Fruit fly (Drosophila melanogaster) whole organism, embryonic: ENCODE measurements around the gene CG9961.

Source experiments
- Atf-2 ChIP-seq: fragments of 200-800 bp; sonication (Bioruptor generic); optimal IDR thresholded peaks from 2 replicates; lab custom pipeline; 2016; ENCODE audit warnings: missing biosample characterization, missing genetic modification characterization
- Atf6 ChIP-seq: fragments of 200-800 bp; sonication (Bioruptor generic); IDR thresholded peaks from 2 replicates; pipeline ENCODE4 v1.3.6; 2022; ENCODE audit warnings: missing biosample characterization, missing genetic modification characterization
- BtbVII ChIP-seq: fragments of 200-800 bp; sonication (Bioruptor generic); optimal IDR thresholded peaks from 3 replicates; lab custom pipeline; 2017; ENCODE audit warnings: missing biosample characterization, mild to moderate bottlenecking, missing genetic modification characterization
- CG10267 ChIP-seq: fragments of 200-800 bp; sonication (Bioruptor generic); optimal IDR thresholded peaks from 2 replicates; lab custom pipeline; 2018; ENCODE audit warnings: missing biosample characterization, mild to moderate bottlenecking, missing genetic modification characterization, moderate library complexity
- CG10366 ChIP-seq: fragments of 200-800 bp; sonication (Bioruptor generic); IDR thresholded peaks from 2 replicates; pipeline ENCODE4 v1.3.6; 2022; ENCODE audit warnings: missing biosample characterization, missing genetic modification characterization
- CG12155 ChIP-seq: fragments of 200-800 bp; sonication (Bioruptor generic); optimal IDR thresholded peaks from 3 replicates; lab custom pipeline; 2016; ENCODE audit warnings: missing biosample characterization, missing genetic modification characterization
- CG12942 ChIP-seq: fragments of 200-800 bp; sonication (Bioruptor generic); optimal IDR thresholded peaks from 3 replicates; lab custom pipeline; 2016; ENCODE audit warnings: missing biosample characterization, missing genetic modification characterization
- CG13296 ChIP-seq: fragments of 200-800 bp; sonication (Bioruptor generic); optimal IDR thresholded peaks from 3 replicates; lab custom pipeline; 2018; ENCODE audit warnings: missing biosample characterization, mild to moderate bottlenecking, missing genetic modification characterization
- CG13624 ChIP-seq: fragments of 200-800 bp; sonication (Bioruptor generic); optimal IDR thresholded peaks from 2 replicates; lab custom pipeline; 2016; ENCODE audit warnings: missing biosample characterization, missing genetic modification characterization
- CG1647 ChIP-seq: fragments of 200-800 bp; sonication (Bioruptor generic); optimal IDR thresholded peaks from 3 replicates; lab custom pipeline; 2016; ENCODE audit warnings: missing biosample characterization, missing genetic modification characterization
- CG17328 ChIP-seq: fragments of 200-800 bp; sonication (Bioruptor generic); IDR thresholded peaks from 2 replicates; pipeline ENCODE4 v1.3.6; 2022; ENCODE audit warnings: missing biosample characterization, missing genetic modification characterization
- CG18599 ChIP-seq: fragments of 200-800 bp; sonication (Bioruptor generic); optimal IDR thresholded peaks from 3 replicates; lab custom pipeline; 2017; ENCODE audit warnings: missing biosample characterization, missing genetic modification characterization, mild to moderate bottlenecking, moderate library complexity, missing genetic modification reagents
- CG3281 ChIP-seq: fragments of 200-800 bp; sonication (Bioruptor generic); optimal IDR thresholded peaks from 3 replicates; lab custom pipeline; 2017; ENCODE audit warnings: missing biosample characterization, mild to moderate bottlenecking, missing genetic modification characterization
- CG3995 ChIP-seq: fragments of 200-800 bp; sonication (Bioruptor generic); optimal IDR thresholded peaks from 3 replicates; lab custom pipeline; 2016; ENCODE audit warnings: missing biosample characterization, missing genetic modification characterization
- CG4820 ChIP-seq: fragments of 200-800 bp; sonication (Bioruptor generic); optimal IDR thresholded peaks from 3 replicates; lab custom pipeline; 2016; ENCODE audit warnings: missing biosample characterization, missing genetic modification characterization
- CG6765 ChIP-seq: fragments of 200-800 bp; sonication (Bioruptor generic); optimal IDR thresholded peaks from 3 replicates; lab custom pipeline; 2017; ENCODE audit warnings: missing biosample characterization, mild to moderate bottlenecking, missing genetic modification characterization
- CG7556 ChIP-seq: fragments of 200-800 bp; sonication (Bioruptor generic); optimal IDR thresholded peaks from 2 replicates; lab custom pipeline; 2017; ENCODE audit warnings: missing biosample characterization, mild to moderate bottlenecking, missing genetic modification characterization
- CG7786 ChIP-seq: fragments of 200-800 bp; sonication (Bioruptor generic); optimal IDR thresholded peaks from 2 replicates; lab custom pipeline; 2016; ENCODE audit warnings: missing biosample characterization, missing genetic modification characterization
- CG8765 ChIP-seq: fragments of 200-800 bp; sonication (Bioruptor generic); IDR thresholded peaks from 2 replicates; pipeline ENCODE4 v1.3.6; 2022; ENCODE audit warnings: missing biosample characterization, missing genetic modification characterization
- CG9437 ChIP-seq: fragments of 200-800 bp; sonication (Bioruptor generic); optimal IDR thresholded peaks from 2 replicates; lab custom pipeline; 2018; ENCODE audit warnings: missing biosample characterization, mild to moderate bottlenecking, missing genetic modification characterization
- CG9609 ChIP-seq: fragments of 200-800 bp; sonication (Bioruptor generic); optimal IDR thresholded peaks from 3 replicates; lab custom pipeline; 2016; ENCODE audit warnings: missing biosample characterization, missing genetic modification characterization
- CG9817 ChIP-seq: fragments of 200-800 bp; sonication (Bioruptor generic); optimal IDR thresholded peaks from 2 replicates; lab custom pipeline; 2018; ENCODE audit warnings: missing biosample characterization, mild to moderate bottlenecking, missing genetic modification characterization, moderate library complexity
- CHES-1-like ChIP-seq: fragments of 200-800 bp; sonication (Bioruptor generic); optimal IDR thresholded peaks from 2 replicates; lab custom pipeline; 2016; ENCODE audit warnings: missing biosample characterization, missing genetic modification characterization
- Chrac-16 ChIP-seq: fragments of 200-800 bp; sonication (Bioruptor generic); optimal IDR thresholded peaks from 3 replicates; lab custom pipeline; 2016; ENCODE audit warnings: missing biosample characterization, missing genetic modification characterization
- D19B ChIP-seq: fragments of 200-800 bp; sonication (Bioruptor generic); optimal IDR thresholded peaks from 2 replicates; lab custom pipeline; 2017; ENCODE audit warnings: missing biosample characterization, mild to moderate bottlenecking, missing genetic modification characterization
- Hr3 ChIP-seq: fragments of 200-800 bp; sonication (Bioruptor generic); optimal IDR thresholded peaks from 3 replicates; lab custom pipeline; 2016; ENCODE audit warnings: missing biosample characterization, missing genetic modification characterization
- Optix ChIP-seq: fragments of 200-800 bp; sonication (Bioruptor generic); IDR thresholded peaks from 3 replicates; pipeline ENCODE4 v1.3.6; 2022; ENCODE audit warnings: missing biosample characterization, missing genetic modification characterization
- Poxn ChIP-seq: fragments of 200-800 bp; sonication (Bioruptor generic); IDR thresholded peaks from 2 replicates; pipeline ENCODE4 v1.3.6; 2022; ENCODE audit warnings: missing biosample characterization, missing genetic modification characterization
- Xbp1 ChIP-seq: fragments of 200-800 bp; sonication (Bioruptor generic); optimal IDR thresholded peaks from 3 replicates; lab custom pipeline; 2016; ENCODE audit warnings: missing biosample characterization, mild to moderate bottlenecking, missing genetic modification characterization
- bigmax ChIP-seq: fragments of 200-800 bp; sonication (Bioruptor generic); optimal IDR thresholded peaks from 2 replicates; lab custom pipeline; 2018; ENCODE audit warnings: missing biosample characterization, mild to moderate bottlenecking, missing genetic modification characterization
- cato ChIP-seq: fragments of 200-800 bp; sonication (Bioruptor generic); optimal IDR thresholded peaks from 2 replicates; lab custom pipeline; 2016; ENCODE audit warnings: missing biosample characterization, missing genetic modification characterization, borderline replicate concordance
- chif ChIP-seq, 2 experiments: fragments of 200-800 bp; sonication (Bioruptor generic); optimal IDR thresholded peaks; 3 replicates each; lab custom pipeline; 2016; ENCODE audit warnings: missing biosample characterization in 2 of 2, missing genetic modification characterization in 2 of 2
- crol ChIP-seq: fragments of 200-800 bp; sonication (Bioruptor generic); IDR thresholded peaks from 2 replicates; pipeline ENCODE4 v1.3.6; 2022; ENCODE audit warnings: missing biosample characterization, missing genetic modification characterization
- gcm2 ChIP-seq: fragments of 200-800 bp; sonication (Bioruptor generic); optimal IDR thresholded peaks from 2 replicates; lab custom pipeline; 2016; ENCODE audit warnings: missing biosample characterization, missing genetic modification characterization
- grn ChIP-seq: fragments of 200-800 bp; sonication (Bioruptor generic); optimal IDR thresholded peaks from 3 replicates; lab custom pipeline; 2017; ENCODE audit warnings: missing biosample characterization, missing genetic modification characterization
- gsb ChIP-seq: fragments of 200-800 bp; sonication (Bioruptor generic); IDR thresholded peaks from 2 replicates; pipeline ENCODE4 v1.3.6; 2022; ENCODE audit warnings: missing biosample characterization, missing genetic modification characterization
- maf-S ChIP-seq: fragments of 200-800 bp; sonication (Bioruptor generic); optimal IDR thresholded peaks from 2 replicates; lab custom pipeline; 2016; ENCODE audit warnings: missing biosample characterization, missing genetic modification characterization
- pan ChIP-seq, 4 experiments: fragments of >200 bp in 3 of 4; fragments of 200-800 bp in 1 of 4; sonication (Bioruptor generic) in 1 of 4; optimal IDR thresholded peaks in 3 of 4; IDR thresholded peaks in 1 of 4; 2 replicates each; pipeline versions ENCODE4 v1.3.6 to Lab custom; 2017 to 2022; ENCODE audit warnings: missing biosample characterization in 2 of 4, missing genetic modification characterization in 2 of 4, mixed read lengths in 1 of 4
- pzg ChIP-seq: fragments of 200-800 bp; sonication (Bioruptor generic); optimal IDR thresholded peaks from 3 replicates; lab custom pipeline; 2018; ENCODE audit warnings: missing biosample characterization, mild to moderate bottlenecking, missing genetic modification characterization, moderate library complexity
- repo ChIP-seq: fragments of 200-800 bp; sonication (Bioruptor generic); optimal IDR thresholded peaks from 2 replicates; lab custom pipeline; 2016; ENCODE audit warnings: missing biosample characterization, missing genetic modification characterization
- row ChIP-seq: fragments of 200-800 bp; sonication (Bioruptor generic); IDR thresholded peaks from 3 replicates; pipeline ENCODE4 v1.3.6; 2022; ENCODE audit warnings: missing biosample characterization, missing genetic modification characterization
- sc ChIP-seq, 3 experiments: fragments of >200 bp in 2 of 3; fragments of 200-800 bp in 1 of 3; sonication (Bioruptor generic) in 1 of 3; optimal IDR thresholded peaks; 2 replicates in 2 of 3; 3 replicates in 1 of 3; lab custom pipeline; 2017; ENCODE audit warnings: mild to moderate bottlenecking in 1 of 3, missing biosample characterization in 1 of 3, missing genetic modification characterization in 1 of 3, missing genetic modification reagents in 1 of 3
- shn ChIP-seq: fragments of 200-800 bp; sonication (Bioruptor generic); optimal IDR thresholded peaks from 3 replicates; lab custom pipeline; 2016; ENCODE audit warnings: missing biosample characterization, missing genetic modification characterization
- sr ChIP-seq: fragments of 200-800 bp; sonication (Bioruptor generic); IDR thresholded peaks from 3 replicates; pipeline ENCODE4 v1.3.6; 2022; ENCODE audit warnings: missing biosample characterization, missing genetic modification characterization
- ssp ChIP-seq: fragments of 200-800 bp; sonication (Bioruptor generic); IDR thresholded peaks from 2 replicates; pipeline ENCODE4 v1.3.6; 2022; ENCODE audit warnings: missing biosample characterization, missing genetic modification characterization
- sug ChIP-seq: fragments of 200-800 bp; optimal IDR thresholded peaks from 2 replicates; lab custom pipeline; 2019; ENCODE audit warnings: missing biosample characterization, mild to moderate bottlenecking, missing genetic modification characterization, moderate library complexity
- tap ChIP-seq: fragments of 200-800 bp; optimal IDR thresholded peaks from 3 replicates; lab custom pipeline; 2019; ENCODE audit warnings: missing biosample characterization, mild to moderate bottlenecking, missing genetic modification characterization, moderate library complexity
- tgo ChIP-seq: fragments of 200-800 bp; sonication (Bioruptor generic); IDR thresholded peaks from 3 replicates; pipeline ENCODE4 v1.3.6; 2022; ENCODE audit warnings: missing biosample characterization, missing genetic modification characterization
- tup ChIP-seq: fragments of 200-800 bp; sonication (Bioruptor generic); optimal IDR thresholded peaks from 2 replicates; lab custom pipeline; 2016; ENCODE audit warnings: missing biosample characterization, mild to moderate bottlenecking, missing genetic modification characterization, moderate library complexity
- vvl ChIP-seq: fragments of 200-800 bp; sonication (Bioruptor generic); IDR thresholded peaks from 2 replicates; pipeline ENCODE4 v1.3.6; 2022; ENCODE audit warnings: missing biosample characterization, missing genetic modification characterization

The CG9961 gene

DNA sequence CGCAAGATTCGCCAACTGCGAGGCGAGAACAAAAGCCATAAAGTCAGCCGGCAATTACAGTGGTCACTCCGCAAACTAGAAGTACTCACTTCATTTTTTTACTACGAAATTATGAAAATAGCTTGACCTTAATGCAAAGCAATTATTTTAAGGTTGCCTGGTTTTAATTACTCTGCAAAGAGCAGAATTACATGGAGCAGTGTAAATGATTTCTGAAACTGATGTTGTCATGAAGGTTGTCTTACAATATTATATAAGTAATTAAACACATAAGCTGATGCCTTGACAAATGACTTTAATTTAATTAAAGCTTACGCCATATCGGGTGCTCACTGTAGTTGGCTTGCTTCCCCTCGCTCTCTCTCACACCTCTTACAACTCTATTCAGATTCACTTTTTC lies 10.5 kb downstream of the CG9961 start (continued):
- TF ChIP-seq cato (no peak), CG12155 (GFP tag; lab: Kevin White, UChicago) (peak; percentile 46), Chrac-16 (peak; percentile 7), CG4820 (GFP tag; lab: Kevin White, UChicago) (peak; percentile 30), CG10267 (tag; lab: Kevin White, UChicago) (peak; percentile 1), CG8765 (GFP tag; lab: Robert Waterston, UW) (no peak), pzg (GFP tag; lab: Kevin White, UChicago) (no peak), sug (tag; lab: Kevin White, UChicago) (no peak), CG9609 (GFP tag; lab: Kevin White, UChicago) (peak; percentile 23), maf-S (GFP tag; lab: Kevin White, UChicago) (peak; percentile 21), BtbVII (GFP tag; lab: Kevin White, UChicago) (peak; percentile 50), Xbp1 (GFP tag; lab: Kevin White, UChicago) (peak; percentile 31), Poxn (GFP tag; lab: Robert Waterston, UW) (0 out of 2 replicates have a peak, but pooled peaks have one; percentile 11), Hr3 (GFP tag; lab: Kevin White, UChicago) (peak; percentile 3), ssp (GFP tag; lab: Robert Waterston, UW) (0 out of 2 replicates have a peak, but pooled peaks have one; percentile 9), CG1647 (GFP tag; lab: Kevin White, UChicago) (no peak), Atf6 (GFP tag; lab: Robert Waterston, UW) (peak; percentile 48; the same call in 1 of the 2 replicates), pan (optimal IDR thresholded peaks at IDR 0.05; lab: Kevin White, UChicago) (no peak), pan (GFP tag; optimal IDR thresholded peaks at IDR 0.05 in 1 of 2, IDR thresholded peaks at IDR 0.05 in 1 of 2) (peak in 1 of 2 experiments; percentile 23), CG7556 (peak; percentile 42), CG3281 (GFP tag; lab: Kevin White, UChicago) (peak; percentile 85), CG12942 (GFP tag; lab: Kevin White, UChicago) (no peak), CG17328 (GFP tag; lab: Robert Waterston, UW) (peak; percentile 17; the same call in 1 of the 2 replicates), tgo (GFP tag; lab: Robert Waterston, UW) (peak; percentile 22; the same call in 2 of the 3 replicates), crol (GFP tag; lab: Robert Waterston, UW) (peak; percentile 39), CG6765 (GFP tag; lab: Kevin White, UChicago) (peak; percentile 27), chif (GFP tag; optimal IDR thresholded peaks at IDR 0.05; lab: Kevin White, UChicago) (peak in 1 of 2 experiments; percentile 4), repo (GFP tag; lab: Kevin White, UChicago) (no peak), sr (no peak), Atf-2 (peak; percentile 19), CG13624 (GFP tag; lab: Kevin White, UChicago) (peak; percentile 67), tup (GFP tag; lab: Kevin White, UChicago) (no peak), CG18599 (GFP tag; lab: Kevin White, UChicago) (peak; percentile 76), CG7786 (peak; percentile 42), grn (no peak), D19B (GFP tag; lab: Kevin White, UChicago) (peak; percentile 38), tap (no peak), vvl (GFP tag; lab: Robert Waterston, UW) (peak; percentile 50), CHES-1-like (GFP tag; lab: Kevin White, UChicago) (peak; percentile 50), CG13296 (GFP tag; lab: Kevin White, UChicago) (peak; percentile 66), CG3995 (GFP tag; lab: Kevin White, UChicago) (peak; percentile 16), gcm2 (peak; percentile 2), CG9437 (GFP tag; lab: Kevin White, UChicago) (no peak), Optix (GFP tag; lab: Robert Waterston, UW) (no peak), shn (GFP tag; lab: Kevin White, UChicago) (peak; percentile 1), sc (optimal IDR thresholded peaks at IDR 0.05; lab: Kevin White, UChicago) (no peak), sc (GFP tag; optimal IDR thresholded peaks at IDR 0.05; lab: Kevin White, UChicago) (no peak), gsb (GFP tag; lab: Robert Waterston, UW) (peak; percentile 35), CG10366 (GFP tag; lab: Robert Waterston, UW) (peak; percentile 34; the same call in 1 of the 2 replicates), row (peak; percentile 68), CG9817 (tag; lab: Kevin White, UChicago) (peak; percentile 57), bigmax (GFP tag; lab: Kevin White, UChicago) (no peak)
